Worm (Caenorhabditis elegans) whole organism, L1 larva: ENCODE results near the gene sumv-2.

Source experiments
- ceh-63 ChIP-seq: fragments of 200-800 bp; sonication (Bioruptor generic); optimal IDR thresholded peaks from 2 replicates; lab custom pipeline; 2018; ENCODE audit warnings: mild to moderate bottlenecking, missing genetic modification characterization, missing compliant biosample characterization
- efl-1 ChIP-seq, 4 experiments: fragments of 150-350 bp; optimal IDR thresholded peaks in 3 of 4; peaks in 1 of 4; 1 replicate in 1 of 4; 2 replicates in 3 of 4; lab custom pipeline; 2014; ENCODE audit warnings: missing biosample characterization in 2 of 4, missing genetic modification characterization in 2 of 4, missing genetic modification reagents in 2 of 4
- egl-27 ChIP-seq, 2 experiments: fragments of 150-350 bp in 1 of 2; sonication (generic microtip); optimal IDR thresholded peaks; 3 replicates each; lab custom pipeline; 2017 to 2018; ENCODE audit warnings: missing biosample characterization in 2 of 2, missing genetic modification characterization in 2 of 2, missing genetic modification reagents in 2 of 2
- fkh-8 ChIP-seq: sonication (generic microtip); optimal IDR thresholded peaks from 2 replicates; lab custom pipeline; 2016; ENCODE audit warnings: mild to moderate bottlenecking, missing genetic modification characterization, missing compliant biosample characterization
- fos-1 ChIP-seq: fragments of 150-350 bp; optimal IDR thresholded peaks from 2 replicates; lab custom pipeline; 2014; ENCODE audit warnings: missing biosample characterization, missing genetic modification characterization
- lin-15B ChIP-seq: fragments of 150-350 bp; sonication (generic microtip); optimal IDR thresholded peaks from 3 replicates; lab custom pipeline; 2014; ENCODE audit warnings: missing biosample characterization, missing genetic modification characterization
- lir-3 ChIP-seq: sonication (generic microtip); optimal IDR thresholded peaks from 2 replicates; lab custom pipeline; 2016; ENCODE audit warnings: mild to moderate bottlenecking, missing genetic modification characterization, moderate library complexity, missing compliant biosample characterization; ENCODE audit not compliant: poor library complexity
- nhr-237 ChIP-seq: fragments of 150-350 bp; optimal IDR thresholded peaks from 2 replicates; lab custom pipeline; 2014; ENCODE audit warnings: missing biosample characterization, missing genetic modification characterization
- nhr-77 ChIP-seq: fragments of 150-350 bp; optimal IDR thresholded peaks from 2 replicates; lab custom pipeline; 2014; ENCODE audit warnings: missing biosample characterization, missing genetic modification characterization
- nhr-85 ChIP-seq: sonication (generic microtip); peaks from one replicate; lab custom pipeline; 2016; ENCODE audit warnings: missing genetic modification characterization, inconsistent platforms, missing compliant biosample characterization
- pax-3 ChIP-seq: fragments of 200-800 bp; sonication (Bioruptor generic); optimal IDR thresholded peaks from 2 replicates; lab custom pipeline; 2018; ENCODE audit warnings: mild to moderate bottlenecking, missing genetic modification characterization, moderate library complexity, missing compliant biosample characterization
- rnt-1 ChIP-seq: sonication (generic microtip); optimal IDR thresholded peaks from 2 replicates; lab custom pipeline; 2016; ENCODE audit warnings: mild to moderate bottlenecking, missing genetic modification characterization, moderate library complexity, missing compliant biosample characterization
- unc-62 ChIP-seq: fragments of 150-350 bp; optimal IDR thresholded peaks from 2 replicates; lab custom pipeline; 2014; ENCODE audit warnings: missing biosample characterization, missing genetic modification reagents, missing genetic modification characterization
- ztf-11 ChIP-seq, 2 experiments: sonication (generic microtip); optimal IDR thresholded peaks; 2 replicates each; lab custom pipeline; 2016 to 2017; ENCODE audit warnings: missing genetic modification characterization in 2 of 2, missing biosample characterization in 1 of 2, missing compliant biosample characterization in 1 of 2

ce11 chrV:4570833-4571232 is 46.5 kb upstream of the sumv-2 start, which contains the start of gene Y61A9LA.3:
- TF ChIP-seq unc-62 (GFP tag; lab: Kevin White, UChicago) (no peak), lir-3 (tag; lab: Kevin White, UChicago) (no peak), egl-27 (tag; optimal IDR thresholded peaks at IDR 0.05; lab: Kevin White, UChicago) (no peak), nhr-77 (tag; lab: Kevin White, UChicago) (no peak), nhr-85 (tag; lab: Kevin White, UChicago) (no peak), ztf-11 (tag; optimal IDR thresholded peaks at IDR 0.05; lab: Kevin White, UChicago) (no peak), fkh-8 (tag; lab: Kevin White, UChicago) (no peak), nhr-237 (no peak), fos-1 (tag; lab: Kevin White, UChicago) (no peak), ceh-63 (GFP tag; lab: Kevin White, UChicago) (no peak), efl-1 (optimal IDR thresholded peaks at IDR 0.05; lab: Kevin White, UChicago) (no peak), efl-1 (GFP tag; optimal IDR thresholded peaks at IDR 0.05 in 1 of 2; lab: Kevin White, UChicago) (no peak), pax-3 (tag; lab: Kevin White, UChicago) (no peak), lin-15B (tag; lab: Kevin White, UChicago) (no peak), rnt-1 (tag; lab: Kevin White, UChicago) (no peak)
